Worm (Caenorhabditis elegans) whole organism, midembryonic: ENCODE results near the gene npp-5.

Experiments used
- cog-1 ChIP-seq: sonication (generic microtip); optimal IDR thresholded peaks from 2 replicates; lab custom pipeline; 2016; ENCODE audit warnings: missing genetic modification characterization, missing compliant biosample characterization
- flt-1 ChIP-seq: fragments of 200-800 bp; sonication (Bioruptor generic); IDR thresholded peaks from 2 replicates; pipeline ENCODE4 v1.3.6; 2022; ENCODE audit warnings: missing genetic modification characterization, missing compliant biosample characterization
- klf-2 ChIP-seq: fragments of 200-800 bp; sonication (Bioruptor generic); conservative IDR thresholded peaks from 2 replicates; pipeline ENCODE4 v1.3.6; 2022; ENCODE audit warnings: missing genetic modification reagents, missing genetic modification characterization, missing compliant biosample characterization
- med-1 ChIP-seq: sonication (generic microtip); optimal IDR thresholded peaks from 2 replicates; lab custom pipeline; 2017; ENCODE audit warnings: missing genetic modification characterization, mild to moderate bottlenecking, missing compliant biosample characterization, antibody characterized with exemption, missing genetic modification reagents; ENCODE audit not compliant: insufficient read depth
- ref-1 ChIP-seq: fragments of 200-800 bp; sonication (Bioruptor generic); conservative IDR thresholded peaks from 2 replicates; pipeline ENCODE4 v1.3.6; 2022; ENCODE audit warnings: missing genetic modification reagents, missing genetic modification characterization, missing compliant biosample characterization
- tab-1 ChIP-seq: fragments of 200-800 bp; sonication (Bioruptor generic); IDR thresholded peaks from 2 replicates; pipeline ENCODE4 v1.3.6; 2022; ENCODE audit warnings: missing genetic modification characterization, missing compliant biosample characterization
- ztf-23 ChIP-seq: fragments of 200-800 bp; sonication (Bioruptor generic); IDR thresholded peaks from 2 replicates; pipeline ENCODE4 v1.3.6; 2022; ENCODE audit warnings: missing genetic modification reagents, missing genetic modification characterization, missing compliant biosample characterization
- ztf-29 ChIP-seq: fragments of 200-800 bp; sonication (Bioruptor generic); IDR thresholded peaks from 2 replicates; pipeline ENCODE4 v1.3.6; 2022; ENCODE audit warnings: missing genetic modification reagents, missing genetic modification characterization, missing compliant biosample characterization

ce11 chrII:11556338-11556737 is 43.3 kb downstream of the npp-5 start, which contains the start of gene F54D5.17:
- TF ChIP-seq flt-1 (GFP tag; lab: Robert Waterston, UW) (no peak), klf-2 (GFP tag; lab: Robert Waterston, UW) (no peak), ref-1 (GFP tag; lab: Robert Waterston, UW) (no peak), tab-1 (no peak), ztf-29 (GFP tag; lab: Robert Waterston, UW) (no peak), cog-1 (tag; lab: Kevin White, UChicago) (no peak), med-1 (GFP tag; lab: Kevin White, UChicago) (no peak), ztf-23 (GFP tag; lab: Robert Waterston, UW) (no peak)
